Fruit fly (Drosophila melanogaster) Kc167 (cell line): ENCODE measurements around the gene MP1.

Experiments used
- Myc ChIP-seq: fragments of >200 bp; optimal IDR thresholded peaks from 2 replicates; lab custom pipeline; 2017; ENCODE audit warnings: missing external identifiers
- Sin3A ChIP-seq: fragments of >200 bp; optimal IDR thresholded peaks from 2 replicates; lab custom pipeline; 2018; ENCODE audit warnings: missing external identifiers
- h ChIP-seq: fragments of >200 bp; optimal IDR thresholded peaks from 3 replicates; lab custom pipeline; 2018; ENCODE audit warnings: missing external identifiers
- insv ChIP-seq: fragments of >200 bp; optimal IDR thresholded peaks from 3 replicates; lab custom pipeline; 2018; ENCODE audit warnings: missing external identifiers
- psq ChIP-seq: fragments of >200 bp; optimal IDR thresholded peaks from 2 replicates; lab custom pipeline; 2017; ENCODE audit warnings: missing external identifiers
- ttk ChIP-seq: sonication (Bioruptor generic); optimal IDR thresholded peaks from 2 replicates; lab custom pipeline; 2017; ENCODE audit warnings: missing external identifiers

- TF ChIP-seq ttk (lab: Kevin White, UChicago) (no peak), h (lab: Kevin White, UChicago) (no peak), Sin3A (no peak), insv (lab: Kevin White, UChicago) (no peak), psq (lab: Kevin White, UChicago) (no peak), Myc (no peak)
Observed at dm6 chr3R:4319507-4320138, 11.9 kb downstream of the MP1 start, which contains the start of gene CG9795.
